Worm (Caenorhabditis elegans) whole organism, mixed stage, embryonic: Measurements from ENCODE around the gene elo-5.
A peak's percentile ranks its signal among the peaks of the same experiment; 100 is the strongest.

ENCODE experiments used
- M03D4.4 ChIP-seq: sonication (generic microtip); optimal IDR thresholded peaks from 2 replicates; lab custom pipeline; 2017; ENCODE audit warnings: mild to moderate bottlenecking, missing genetic modification characterization, missing compliant biosample characterization
- ceh-39 ChIP-seq: fragments of 150-350 bp; optimal IDR thresholded peaks from 2 replicates; lab custom pipeline; 2014; ENCODE audit warnings: missing biosample characterization, missing genetic modification characterization
- ceh-43 ChIP-seq: fragments of 200-800 bp; sonication (Bioruptor generic); optimal IDR thresholded peaks from 2 replicates; lab custom pipeline; 2018; ENCODE audit warnings: mild to moderate bottlenecking, missing genetic modification characterization, moderate library complexity, missing compliant biosample characterization
- ceh-83 ChIP-seq: fragments of 200-800 bp; sonication (Bioruptor generic); optimal IDR thresholded peaks from 2 replicates; lab custom pipeline; 2018; ENCODE audit warnings: mild to moderate bottlenecking, missing genetic modification characterization, missing compliant biosample characterization
- ces-1 ChIP-seq: fragments of 150-350 bp; optimal IDR thresholded peaks from 2 replicates; lab custom pipeline; 2014; ENCODE audit warnings: missing biosample characterization, missing genetic modification reagents, missing genetic modification characterization
- cnd-1 ChIP-seq: fragments of 200-800 bp; sonication (Bioruptor generic); optimal IDR thresholded peaks from 2 replicates; lab custom pipeline; 2018; ENCODE audit warnings: mild to moderate bottlenecking, missing genetic modification characterization, missing compliant biosample characterization
- drap-1 ChIP-seq: fragments of 200-800 bp; sonication (Bioruptor generic); optimal IDR thresholded peaks from 3 replicates; lab custom pipeline; 2018; ENCODE audit warnings: mild to moderate bottlenecking, missing genetic modification characterization, missing compliant biosample characterization
- elt-3 ChIP-seq: fragments of 150-350 bp; optimal IDR thresholded peaks from 2 replicates; lab custom pipeline; 2014; ENCODE audit warnings: missing biosample characterization, missing genetic modification characterization
- flh-1 ChIP-seq: fragments of 200-800 bp; sonication (Bioruptor generic); optimal IDR thresholded peaks from 2 replicates; lab custom pipeline; 2018; ENCODE audit warnings: mild to moderate bottlenecking, missing genetic modification characterization, moderate library complexity, missing compliant biosample characterization
- ham-2 ChIP-seq: fragments of 200-800 bp; sonication (Bioruptor generic); optimal IDR thresholded peaks from 2 replicates; lab custom pipeline; 2018; ENCODE audit warnings: mild to moderate bottlenecking, missing genetic modification characterization, missing compliant biosample characterization
- hlh-1 ChIP-seq: fragments of 150-350 bp; optimal IDR thresholded peaks from 2 replicates; lab custom pipeline; 2014; ENCODE audit warnings: missing biosample characterization, missing genetic modification reagents, missing genetic modification characterization
- lin-13 ChIP-seq: fragments of 150-350 bp; optimal IDR thresholded peaks from 2 replicates; lab custom pipeline; 2014; ENCODE audit warnings: missing biosample characterization, missing genetic modification characterization
- lin-32 ChIP-seq: fragments of 200-800 bp; sonication (Bioruptor generic); optimal IDR thresholded peaks from 2 replicates; lab custom pipeline; 2018; ENCODE audit warnings: mild to moderate bottlenecking, missing genetic modification characterization, missing compliant biosample characterization
- lsy-2 ChIP-seq: fragments of 150-350 bp; optimal IDR thresholded peaks from 2 replicates; lab custom pipeline; 2014; ENCODE audit warnings: missing biosample characterization, missing genetic modification characterization
- mab-5 ChIP-seq: fragments of 150-350 bp; optimal IDR thresholded peaks from 2 replicates; lab custom pipeline; 2014; ENCODE audit warnings: missing biosample characterization, missing genetic modification characterization
- mep-1 ChIP-seq: fragments of 150-350 bp; optimal IDR thresholded peaks from 2 replicates; lab custom pipeline; 2017; ENCODE audit warnings: missing biosample characterization, missing genetic modification reagents, missing genetic modification characterization, inconsistent platforms
- mls-2 ChIP-seq: sonication (generic microtip); optimal IDR thresholded peaks from 2 replicates; lab custom pipeline; 2016; ENCODE audit warnings: mild to moderate bottlenecking, missing genetic modification characterization, moderate library complexity, missing compliant biosample characterization
- nhr-12 ChIP-seq: fragments of 150-350 bp; optimal IDR thresholded peaks from 2 replicates; lab custom pipeline; 2014; ENCODE audit warnings: missing biosample characterization, missing genetic modification characterization
- nhr-2 ChIP-seq: fragments of 150-350 bp; optimal IDR thresholded peaks from 2 replicates; lab custom pipeline; 2014; ENCODE audit warnings: missing biosample characterization, missing genetic modification characterization
- nhr-237 ChIP-seq: fragments of 150-350 bp; optimal IDR thresholded peaks from 2 replicates; lab custom pipeline; 2014; ENCODE audit warnings: missing biosample characterization, missing genetic modification characterization
- nhr-28 ChIP-seq: fragments of 150-350 bp; optimal IDR thresholded peaks from 2 replicates; lab custom pipeline; 2014; ENCODE audit warnings: missing biosample characterization, missing genetic modification characterization
- nhr-76 ChIP-seq: sonication (generic microtip); optimal IDR thresholded peaks from 2 replicates; lab custom pipeline; 2017; ENCODE audit warnings: missing biosample characterization, missing genetic modification characterization
- pha-4 ChIP-seq: fragments of 150-350 bp; optimal IDR thresholded peaks from 2 replicates; lab custom pipeline; 2018; ENCODE audit warnings: missing biosample characterization, missing genetic modification reagents, missing genetic modification characterization
- sem-2 ChIP-seq: fragments of 200-800 bp; sonication (Bioruptor generic); optimal IDR thresholded peaks from 2 replicates; lab custom pipeline; 2018; ENCODE audit warnings: mild to moderate bottlenecking, missing genetic modification characterization, missing compliant biosample characterization
- snpc-4 ChIP-seq: fragments of 150-350 bp; optimal IDR thresholded peaks from 2 replicates; lab custom pipeline; 2014; ENCODE audit warnings: missing biosample characterization, missing genetic modification characterization
- sptf-1 ChIP-seq: sonication (generic microtip); optimal IDR thresholded peaks from 2 replicates; lab custom pipeline; 2017; ENCODE audit warnings: mild to moderate bottlenecking, missing genetic modification characterization, moderate library complexity, missing compliant biosample characterization
- tbx-8 ChIP-seq: fragments of 200-800 bp; sonication (Bioruptor generic); optimal IDR thresholded peaks from 2 replicates; lab custom pipeline; 2018; ENCODE audit warnings: mild to moderate bottlenecking, missing genetic modification characterization, moderate library complexity, missing compliant biosample characterization
- unc-120 ChIP-seq: sonication (generic microtip); optimal IDR thresholded peaks from 2 replicates; lab custom pipeline; 2017; ENCODE audit warnings: missing genetic modification characterization, missing compliant biosample characterization; ENCODE audit not compliant: poor library complexity, severe bottlenecking
- unc-62 ChIP-seq: fragments of 150-350 bp; optimal IDR thresholded peaks from 2 replicates; lab custom pipeline; 2014; ENCODE audit warnings: missing biosample characterization, missing genetic modification reagents, missing genetic modification characterization
- zip-8 ChIP-seq: fragments of 150-350 bp; optimal IDR thresholded peaks from 2 replicates; lab custom pipeline; 2014; ENCODE audit warnings: missing biosample characterization, missing genetic modification characterization
- ztf-11 ChIP-seq: fragments of 150-350 bp; optimal IDR thresholded peaks from 2 replicates; lab custom pipeline; 2014; ENCODE audit warnings: missing biosample characterization, missing genetic modification characterization

The elo-5 gene

ce11 chrIV:5396769-5397168 lies 19.9 kb upstream of the elo-5 start, which contains the start of gene ZK616.3:
Gene ZK616.3, plus strand, starts transcription at chrIV:5397069.
- TF ChIP-seq flh-1 (no peak), unc-62 (GFP tag; lab: Kevin White, UChicago) (no peak), tbx-8 (no peak), unc-120 (tag; lab: Kevin White, UChicago) (no peak), mls-2 (tag; lab: Kevin White, UChicago) (no peak), ceh-43 (GFP tag; lab: Kevin White, UChicago) (no peak), nhr-2 (tag; lab: Kevin White, UChicago) (no peak), lin-13 (tag; lab: Kevin White, UChicago) (no peak)
- TF ChIP-seq, all 35 proteins: peak for 0

- no peak for TF ChIP-seq ztf-11 (tag; lab: Kevin White, UChicago)
- peak; percentile 14 for TF ChIP-seq cnd-1
- TF ChIP-seq zip-8 (tag; lab: Kevin White, UChicago) = no peak
- TF ChIP-seq mep-1 (tag; lab: Kevin White, UChicago) = peak; percentile 39
- TF ChIP-seq ces-1 (GFP tag; lab: Kevin White, UChicago) = peak; percentile 60
- TF ChIP-seq ceh-39 (tag; lab: Kevin White, UChicago) = peak; percentile 49
- peak; percentile 65 for TF ChIP-seq lsy-2 (tag; lab: Kevin White, UChicago)
- TF ChIP-seq pha-4 (tag; lab: Kevin White, UChicago) = peak; percentile 58
- no peak for TF ChIP-seq flh-1
- peak; percentile 28 for TF ChIP-seq hlh-1
- TF ChIP-seq lin-13 (tag; lab: Kevin White, UChicago) = peak; percentile 88
These were observed 17.8 kb upstream of the elo-5 start, which contains the start of the genes perm-3 and swsn-6 for ce11 chrIV:5394687-5395086. Gene perm-3, minus strand, starts transcription at chrIV:5394804. Gene swsn-6, plus strand, starts transcription at chrIV:5395033.

ce11 chrIV:5393566-5393965 lies 16.6 kb upstream of the elo-5 start:
- TF ChIP-seq nhr-237 (tag; lab: Kevin White, UChicago) (no peak), ham-2 (GFP tag; lab: Kevin White, UChicago) (no peak), ceh-83 (GFP tag; lab: Kevin White, UChicago) (no peak), zip-8 (tag; lab: Kevin White, UChicago) (no peak), ceh-39 (tag; lab: Kevin White, UChicago) (no peak), mab-5 (tag; lab: Kevin White, UChicago) (no peak), snpc-4 (no peak), elt-3 (tag; lab: Kevin White, UChicago) (no peak)

- no peak for TF ChIP-seq lsy-2 (tag; lab: Kevin White, UChicago)
- TF ChIP-seq nhr-28 (tag; lab: Kevin White, UChicago) = no peak
- TF ChIP-seq nhr-2 (tag; lab: Kevin White, UChicago) = no peak
- TF ChIP-seq ces-1 (GFP tag; lab: Kevin White, UChicago) = no peak
- no peak for TF ChIP-seq snpc-4
- TF ChIP-seq ham-2 (GFP tag; lab: Kevin White, UChicago) = no peak
- TF ChIP-seq nhr-76 (tag; lab: Kevin White, UChicago) = no peak
- no peak for TF ChIP-seq nhr-12 (tag; lab: Kevin White, UChicago)
- no peak for TF ChIP-seq sem-2 (GFP tag; lab: Kevin White, UChicago)
- TF ChIP-seq mls-2 (tag; lab: Kevin White, UChicago) = no peak
- no peak for TF ChIP-seq drap-1 (GFP tag; lab: Kevin White, UChicago)
- no peak for TF ChIP-seq ceh-43 (GFP tag; lab: Kevin White, UChicago)
- TF ChIP-seq ztf-11 (tag; lab: Kevin White, UChicago) = no peak
- TF ChIP-seq mab-5 (tag; lab: Kevin White, UChicago) = no peak
- no peak for TF ChIP-seq nhr-237 (tag; lab: Kevin White, UChicago)
- no peak for TF ChIP-seq unc-120 (tag; lab: Kevin White, UChicago)
- no peak for TF ChIP-seq M03D4.4
- TF ChIP-seq, all 35 proteins: peak for 0
These were observed 14.7 kb upstream of the elo-5 start, which contains the start of the genes htp-1 and ZK616.5 for ce11 chrIV:5391507-5392057. Gene htp-1, minus strand, starts transcription at chrIV:5391557. Gene ZK616.5, plus strand, starts transcription at chrIV:5391929.

- TF ChIP-seq snpc-4 = no peak
- no peak for TF ChIP-seq lin-32 (GFP tag; lab: Kevin White, UChicago)
- no peak for TF ChIP-seq elt-3 (tag; lab: Kevin White, UChicago)
- TF ChIP-seq ceh-43 (GFP tag; lab: Kevin White, UChicago) = no peak
- no peak for TF ChIP-seq sptf-1
- TF ChIP-seq unc-120 (tag; lab: Kevin White, UChicago) = no peak
- TF ChIP-seq mls-2 (tag; lab: Kevin White, UChicago) = no peak
- no peak for TF ChIP-seq tbx-8
- no peak for TF ChIP-seq unc-62 (GFP tag; lab: Kevin White, UChicago)
- TF ChIP-seq mab-5 (tag; lab: Kevin White, UChicago) = no peak
- TF ChIP-seq hlh-1 = no peak
- TF ChIP-seq M03D4.4 = no peak
- no peak for TF ChIP-seq ham-2 (GFP tag; lab: Kevin White, UChicago)
These were observed 13.0 kb upstream of the elo-5 start for ce11 chrIV:5389951-5390350.
